Fruit fly (Drosophila melanogaster): ENCODE data around the gene Adck5.

- TF ChIP-seq usp (GFP tag; optimal IDR thresholded peaks at IDR 0.05) (no peak), EcR (GFP tag; optimal IDR thresholded peaks at IDR 0.05) (no peak)
Observed at dm6 chr3L:11204852-11205251, 35.2 kb downstream of the Adck5 start.

Measured in whole organism.